Worm (Caenorhabditis elegans) whole organism, late embryonic: ENCODE measurements around the gene D1054.9.

ENCODE experiments used
- C38D4.7 ChIP-seq: fragments of 200-800 bp; sonication (Bioruptor generic); optimal IDR thresholded peaks from 2 replicates; lab custom pipeline; 2018; ENCODE audit warnings: mild to moderate bottlenecking, missing genetic modification characterization, moderate library complexity, missing compliant biosample characterization
- K09A11.1 ChIP-seq: sonication (generic microtip); optimal IDR thresholded peaks from 2 replicates; lab custom pipeline; 2017; ENCODE audit warnings: antibody characterized with exemption, mild to moderate bottlenecking, missing genetic modification characterization, missing compliant biosample characterization; ENCODE audit not compliant: insufficient read depth
- T23F11.4 ChIP-seq: fragments of 200-800 bp; sonication (Bioruptor generic); optimal IDR thresholded peaks from 2 replicates; lab custom pipeline; 2018; ENCODE audit warnings: mild to moderate bottlenecking, missing genetic modification characterization, missing compliant biosample characterization
- Y22D7AL.16 ChIP-seq: sonication (generic microtip); optimal IDR thresholded peaks from 2 replicates; lab custom pipeline; 2016; ENCODE audit warnings: missing genetic modification characterization, missing compliant biosample characterization
- ama-1 ChIP-seq: fragments of 150-350 bp; optimal IDR thresholded peaks from 2 replicates; lab custom pipeline; 2014
- ceh-14 ChIP-seq: sonication (generic microtip); optimal IDR thresholded peaks from 2 replicates; lab custom pipeline; 2016; ENCODE audit warnings: missing genotype, missing genetic modification characterization, missing compliant biosample characterization
- ceh-19 ChIP-seq: fragments of 200-800 bp; sonication (Bioruptor generic); optimal IDR thresholded peaks from 2 replicates; lab custom pipeline; 2018; ENCODE audit warnings: mild to moderate bottlenecking, missing genetic modification characterization, missing compliant biosample characterization
- ceh-24 ChIP-seq: sonication (generic microtip); optimal IDR thresholded peaks from 2 replicates; lab custom pipeline; 2016; ENCODE audit warnings: mild to moderate bottlenecking, missing genetic modification characterization, missing compliant biosample characterization
- ceh-30 ChIP-seq: fragments of 150-350 bp; optimal IDR thresholded peaks from 2 replicates; lab custom pipeline; 2014; ENCODE audit warnings: missing biosample characterization, missing genetic modification characterization
- ceh-34 ChIP-seq: sonication (generic microtip); optimal IDR thresholded peaks from 2 replicates; lab custom pipeline; 2016; ENCODE audit warnings: mild to moderate bottlenecking, missing genetic modification characterization, missing compliant biosample characterization
- ceh-45 ChIP-seq: fragments of 200-800 bp; sonication (Bioruptor generic); IDR thresholded peaks from 2 replicates; pipeline ENCODE4 v1.3.6; 2022; ENCODE audit warnings: missing genetic modification reagents, missing genetic modification characterization, missing compliant biosample characterization
- ceh-48 ChIP-seq: sonication (generic microtip); optimal IDR thresholded peaks from 2 replicates; lab custom pipeline; 2016; ENCODE audit warnings: missing genetic modification characterization, inconsistent platforms, missing compliant biosample characterization
- ceh-9 ChIP-seq: sonication (generic microtip); optimal IDR thresholded peaks from 2 replicates; lab custom pipeline; 2016; ENCODE audit warnings: mild to moderate bottlenecking, missing genetic modification characterization, inconsistent platforms, missing compliant biosample characterization
- che-1 ChIP-seq: sonication (generic microtip); optimal IDR thresholded peaks from 2 replicates; lab custom pipeline; 2016; ENCODE audit warnings: mild to moderate bottlenecking, missing genetic modification characterization, missing compliant biosample characterization
- dmd-4 ChIP-seq: sonication (generic microtip); optimal IDR thresholded peaks from 2 replicates; lab custom pipeline; 2016; ENCODE audit warnings: borderline replicate concordance, missing genetic modification characterization, missing compliant biosample characterization
- dve-1 ChIP-seq: sonication (generic microtip); optimal IDR thresholded peaks from 2 replicates; lab custom pipeline; 2017; ENCODE audit warnings: antibody characterized with exemption, mild to moderate bottlenecking, missing genetic modification characterization, missing compliant biosample characterization
- elt-2 ChIP-seq: sonication (generic microtip); optimal IDR thresholded peaks from 2 replicates; lab custom pipeline; 2016; ENCODE audit warnings: missing genetic modification reagents, missing genetic modification characterization, missing compliant biosample characterization
- ets-4 ChIP-seq: sonication (generic microtip); optimal IDR thresholded peaks from 2 replicates; lab custom pipeline; 2016; ENCODE audit warnings: missing genetic modification characterization, missing compliant biosample characterization
- fax-1 ChIP-seq: sonication (generic microtip); optimal IDR thresholded peaks from 2 replicates; lab custom pipeline; 2016; ENCODE audit warnings: missing genotype, missing genetic modification characterization, missing compliant biosample characterization
- hlh-6 ChIP-seq: sonication (generic microtip); optimal IDR thresholded peaks from 2 replicates; lab custom pipeline; 2016; ENCODE audit warnings: missing genotype, missing genetic modification characterization, missing compliant biosample characterization
- hlh-8 ChIP-seq: sonication (generic microtip); optimal IDR thresholded peaks from 2 replicates; lab custom pipeline; 2016; ENCODE audit warnings: missing genotype, missing genetic modification characterization, missing compliant biosample characterization
- lim-6 ChIP-seq: sonication (generic microtip); optimal IDR thresholded peaks from 2 replicates; lab custom pipeline; 2016; ENCODE audit warnings: missing genetic modification characterization, missing compliant biosample characterization
- lin-11 ChIP-seq: fragments of 200-800 bp; sonication (Bioruptor generic); optimal IDR thresholded peaks from 2 replicates; lab custom pipeline; 2018; ENCODE audit warnings: mild to moderate bottlenecking, missing genetic modification characterization, missing compliant biosample characterization
- madf-2 ChIP-seq: sonication (generic microtip); optimal IDR thresholded peaks from 2 replicates; lab custom pipeline; 2017; ENCODE audit warnings: missing genetic modification characterization, missing compliant biosample characterization
- mec-3 ChIP-seq: sonication (generic microtip); optimal IDR thresholded peaks from 2 replicates; lab custom pipeline; 2016; ENCODE audit warnings: borderline replicate concordance, missing genetic modification characterization, missing compliant biosample characterization
- nfya-1 ChIP-seq: sonication (generic microtip); optimal IDR thresholded peaks from 2 replicates; lab custom pipeline; 2017; ENCODE audit warnings: missing genetic modification characterization, mild to moderate bottlenecking, missing compliant biosample characterization, antibody characterized with exemption, moderate library complexity
- nhr-232 ChIP-seq: sonication (generic microtip); optimal IDR thresholded peaks from 2 replicates; lab custom pipeline; 2016; ENCODE audit warnings: missing genetic modification characterization, missing compliant biosample characterization
- npax-4 ChIP-seq: sonication (generic microtip); optimal IDR thresholded peaks from 2 replicates; lab custom pipeline; 2016; ENCODE audit warnings: missing genetic modification characterization, missing compliant biosample characterization
- odd-2 ChIP-seq: sonication (generic microtip); optimal IDR thresholded peaks from 2 replicates; lab custom pipeline; 2017; ENCODE audit warnings: antibody characterized with exemption, mild to moderate bottlenecking, missing genetic modification characterization, missing compliant biosample characterization
- pat-9 ChIP-seq: fragments of 200-800 bp; sonication (Bioruptor generic); optimal IDR thresholded peaks from 2 replicates; lab custom pipeline; 2018; ENCODE audit warnings: mild to moderate bottlenecking, missing genetic modification characterization, moderate library complexity, missing compliant biosample characterization
- pha-2 ChIP-seq: sonication (generic microtip); optimal IDR thresholded peaks from 2 replicates; lab custom pipeline; 2017; ENCODE audit warnings: mild to moderate bottlenecking, missing genetic modification characterization, missing compliant biosample characterization
- pha-4 ChIP-seq: fragments of 150-350 bp; optimal IDR thresholded peaks from 2 replicates; lab custom pipeline; 2018; ENCODE audit warnings: missing biosample characterization, missing genetic modification reagents, missing genetic modification characterization
- pqm-1 ChIP-seq: sonication (generic microtip); optimal IDR thresholded peaks from 2 replicates; lab custom pipeline; 2016; ENCODE audit warnings: missing genetic modification characterization, missing compliant biosample characterization
- ref-2 ChIP-seq: sonication (generic microtip); optimal IDR thresholded peaks from 2 replicates; lab custom pipeline; 2016; ENCODE audit warnings: missing genetic modification characterization, missing compliant biosample characterization
- sdc-2 ChIP-seq: sonication (generic microtip); optimal IDR thresholded peaks from 2 replicates; lab custom pipeline; 2016; ENCODE audit warnings: missing genotype, missing genetic modification characterization, missing compliant biosample characterization
- sox-2 ChIP-seq: fragments of 200-800 bp; sonication (Bioruptor generic); IDR thresholded peaks from 2 replicates; pipeline ENCODE4 v1.3.6; 2022; ENCODE audit warnings: missing genetic modification reagents, missing genetic modification characterization, missing compliant biosample characterization
- sox-4 ChIP-seq: sonication (generic microtip); optimal IDR thresholded peaks from 2 replicates; lab custom pipeline; 2017; ENCODE audit warnings: mild to moderate bottlenecking, missing genetic modification characterization, inconsistent platforms, missing compliant biosample characterization
- tbx-7 ChIP-seq: sonication (generic microtip); optimal IDR thresholded peaks from 2 replicates; lab custom pipeline; 2016; ENCODE audit warnings: missing genotype, missing genetic modification characterization, missing compliant biosample characterization
- unc-42 ChIP-seq: sonication (generic microtip); optimal IDR thresholded peaks from 2 replicates; lab custom pipeline; 2016; ENCODE audit warnings: missing genotype, missing genetic modification characterization, missing compliant biosample characterization
- zip-5 ChIP-seq: sonication (generic microtip); optimal IDR thresholded peaks from 2 replicates; lab custom pipeline; 2016; ENCODE audit warnings: missing genetic modification characterization, missing compliant biosample characterization
- ztf-16 ChIP-seq: sonication (generic microtip); optimal IDR thresholded peaks from 2 replicates; lab custom pipeline; 2017; ENCODE audit warnings: missing genetic modification characterization, missing compliant biosample characterization

The D1054.9 gene

ce11 chrV:10807862-10808327 is 17.0 kb upstream of the D1054.9 start, which contains the start of gene plrg-1 (continued):
- peak; percentile 79 for TF ChIP-seq lin-11
- peak; percentile 79 for TF ChIP-seq sdc-2
- TF ChIP-seq fax-1 = peak; percentile 78
- TF ChIP-seq K09A11.1 (tag; lab: Kevin White, UChicago) = peak; percentile 91
- peak; percentile 87 for TF ChIP-seq ztf-16 (tag; lab: Kevin White, UChicago)
- peak; percentile 74 for TF ChIP-seq lim-6 (tag; lab: Kevin White, UChicago)
- TF ChIP-seq ceh-24 (tag; lab: Kevin White, UChicago) = no peak
- TF ChIP-seq pha-2 (tag; lab: Kevin White, UChicago) = peak; percentile 82
- peak; percentile 63 for TF ChIP-seq zip-5
- no peak for TF ChIP-seq ama-1 (lab: Kevin White, UChicago)
- peak; percentile 57 for TF ChIP-seq npax-4 (tag; lab: Kevin White, UChicago)
- peak; percentile 79 for TF ChIP-seq madf-2 (tag; lab: Kevin White, UChicago)
- peak; percentile 76 for TF ChIP-seq T23F11.4 (GFP tag; lab: Kevin White, UChicago)
- TF ChIP-seq nhr-232 (tag; lab: Kevin White, UChicago) = peak; percentile 75
- TF ChIP-seq ref-2 (tag; lab: Kevin White, UChicago) = peak; percentile 89
- TF ChIP-seq nfya-1 (tag; lab: Kevin White, UChicago) = peak; percentile 91
- TF ChIP-seq hlh-8 (tag; lab: Kevin White, UChicago) = peak; percentile 78
- peak; percentile 92 for TF ChIP-seq elt-2 (tag; lab: Kevin White, UChicago)
- peak; percentile 35 for TF ChIP-seq dve-1
- peak; percentile 53 for TF ChIP-seq tbx-7 (tag; lab: Kevin White, UChicago)
- TF ChIP-seq pha-4 = no peak
- TF ChIP-seq ceh-14 (tag; lab: Kevin White, UChicago) = peak; percentile 95
- no peak for TF ChIP-seq mec-3
- TF ChIP-seq ceh-45 = peak; percentile 76
- peak; percentile 37 for TF ChIP-seq odd-2
- peak; percentile 93 for TF ChIP-seq ceh-19

- TF ChIP-seq che-1 (tag; lab: Kevin White, UChicago) (no peak), ceh-34 (tag; lab: Kevin White, UChicago) (no peak), dmd-4 (tag; lab: Kevin White, UChicago) (no peak), ceh-30 (tag; lab: Kevin White, UChicago) (no peak), Y22D7AL.16 (tag; lab: Kevin White, UChicago) (no peak), K09A11.1 (tag; lab: Kevin White, UChicago) (no peak), ceh-24 (tag; lab: Kevin White, UChicago) (no peak), C38D4.7 (no peak), sox-4 (no peak), pqm-1 (no peak), hlh-6 (no peak), ceh-19 (no peak), odd-2 (no peak), T23F11.4 (GFP tag; lab: Kevin White, UChicago) (no peak), unc-42 (tag; lab: Kevin White, UChicago) (no peak), ets-4 (tag; lab: Kevin White, UChicago) (no peak), ceh-48 (tag; lab: Kevin White, UChicago) (no peak), ztf-16 (tag; lab: Kevin White, UChicago) (no peak), pat-9 (tag; lab: Kevin White, UChicago) (no peak), sox-2 (GFP tag; lab: Robert Waterston, UW) (no peak)
Observed at ce11 chrV:10805934-10806333, 15.1 kb upstream of the D1054.9 start, which contains the start of gene prp-38. Gene prp-38 (minus strand): TSS chrV:10806034.

DNA sequence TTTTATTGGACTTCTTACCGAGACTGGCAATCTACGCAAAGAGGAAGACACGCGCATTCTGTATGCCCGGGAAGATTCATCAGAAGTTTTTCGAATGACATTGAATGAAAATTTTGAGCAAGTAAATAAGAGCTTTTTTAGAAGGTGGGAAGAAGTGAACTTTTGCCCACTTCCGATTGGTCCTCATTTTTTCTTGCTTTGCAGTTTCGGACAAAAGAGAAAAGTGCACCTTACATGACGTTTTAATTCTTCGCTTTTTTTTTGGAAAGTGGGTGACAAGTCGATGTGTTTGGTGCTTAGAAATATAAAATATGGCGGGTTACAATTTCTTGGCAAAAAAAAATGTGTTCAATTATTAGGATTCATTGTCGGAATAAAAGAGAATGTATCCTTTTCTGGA is 13.5 kb upstream of the D1054.9 start, which contains the start of gene secs-1:
Gene secs-1 (minus strand): TSS at position 101 of the 400 bp plus-strand sequence.
- no peak for TF ChIP-seq ceh-48 (tag; lab: Kevin White, UChicago)
- no peak for TF ChIP-seq sox-4
- TF ChIP-seq ceh-9 (tag; lab: Kevin White, UChicago) = no peak
